Fruit fly (Drosophila melanogaster) whole organism, embryonic: ENCODE measurements around the gene CG9616.

Experiments used
- C15 ChIP-seq: fragments of 200-800 bp; sonication (Bioruptor generic); IDR thresholded peaks from 3 replicates; pipeline ENCODE4 v1.3.6; 2022; ENCODE audit warnings: missing biosample characterization, missing genetic modification characterization
- CG12236 ChIP-seq: fragments of 200-800 bp; sonication (Bioruptor generic); optimal IDR thresholded peaks from 2 replicates; lab custom pipeline; 2016; ENCODE audit warnings: missing biosample characterization, missing genetic modification characterization
- CG12769 ChIP-seq: fragments of 200-800 bp; sonication (Bioruptor generic); optimal IDR thresholded peaks from 2 replicates; lab custom pipeline; 2019; ENCODE audit warnings: missing biosample characterization, mild to moderate bottlenecking, missing genetic modification characterization, moderate library complexity
- CG13775 ChIP-seq: fragments of 200-800 bp; sonication (Bioruptor generic); optimal IDR thresholded peaks from 3 replicates; lab custom pipeline; 2017; ENCODE audit warnings: missing biosample characterization, mild to moderate bottlenecking, missing genetic modification characterization
- CG14050 ChIP-seq: fragments of 200-800 bp; sonication (Bioruptor generic); IDR thresholded peaks from 3 replicates; pipeline ENCODE4 v1.3.6; 2022; ENCODE audit warnings: missing biosample characterization, missing genetic modification characterization
- CG14860 ChIP-seq: fragments of 200-800 bp; sonication (Bioruptor generic); IDR thresholded peaks from 3 replicates; pipeline ENCODE4 v1.3.6; 2022; ENCODE audit warnings: missing biosample characterization, missing genetic modification characterization; ENCODE audit not compliant: partially characterized antibody
- CG15073 ChIP-seq: fragments of 200-800 bp; sonication (Bioruptor generic); optimal IDR thresholded peaks from 2 replicates; lab custom pipeline; 2016; ENCODE audit warnings: missing biosample characterization, missing genetic modification characterization
- CG17359 ChIP-seq: fragments of 200-800 bp; sonication (Bioruptor generic); optimal IDR thresholded peaks from 3 replicates; lab custom pipeline; 2018; ENCODE audit warnings: missing biosample characterization, mild to moderate bottlenecking, missing genetic modification characterization, moderate library complexity
- CG17802 ChIP-seq: fragments of 200-800 bp; sonication (Bioruptor generic); optimal IDR thresholded peaks from 2 replicates; lab custom pipeline; 2018; ENCODE audit warnings: missing biosample characterization, mild to moderate bottlenecking, missing genetic modification characterization, moderate library complexity
- CG33213 ChIP-seq: fragments of 200-800 bp; sonication (Bioruptor generic); optimal IDR thresholded peaks from 3 replicates; lab custom pipeline; 2016; ENCODE audit warnings: missing biosample characterization, missing genetic modification characterization
- CG3847 ChIP-seq: fragments of 200-800 bp; sonication (Bioruptor generic); IDR thresholded peaks from 2 replicates; pipeline ENCODE4 v1.3.6; 2022; ENCODE audit warnings: missing biosample characterization, missing genetic modification characterization
- CG5180 ChIP-seq: fragments of 200-800 bp; sonication (Bioruptor generic); optimal IDR thresholded peaks from 3 replicates; lab custom pipeline; 2017; ENCODE audit warnings: missing biosample characterization, missing genetic modification characterization, mild to moderate bottlenecking, moderate library complexity, missing genetic modification reagents
- CG5953 ChIP-seq: fragments of 200-800 bp; sonication (Bioruptor generic); IDR thresholded peaks from 2 replicates; pipeline ENCODE4 v1.3.6; 2022; ENCODE audit warnings: missing biosample characterization, missing genetic modification characterization
- CG6175 ChIP-seq: fragments of 200-800 bp; sonication (Bioruptor generic); IDR thresholded peaks from 3 replicates; pipeline ENCODE4 v1.3.6; 2022; ENCODE audit warnings: missing biosample characterization, missing genetic modification characterization
- CG6683 ChIP-seq: fragments of 200-800 bp; sonication (Bioruptor generic); optimal IDR thresholded peaks from 2 replicates; lab custom pipeline; 2017; ENCODE audit warnings: missing biosample characterization, mild to moderate bottlenecking, missing genetic modification characterization, missing genetic modification reagents
- CG7786 ChIP-seq: fragments of 200-800 bp; sonication (Bioruptor generic); optimal IDR thresholded peaks from 2 replicates; lab custom pipeline; 2016; ENCODE audit warnings: missing biosample characterization, missing genetic modification characterization
- CG7928 ChIP-seq: fragments of 200-800 bp; sonication (Bioruptor generic); optimal IDR thresholded peaks from 2 replicates; lab custom pipeline; 2017; ENCODE audit warnings: missing biosample characterization, mild to moderate bottlenecking, missing genetic modification characterization
- CG8924 ChIP-seq: fragments of 200-800 bp; optimal IDR thresholded peaks from 3 replicates; lab custom pipeline; 2019; ENCODE audit warnings: missing biosample characterization, mild to moderate bottlenecking, missing genetic modification characterization, moderate library complexity
- CG8944 ChIP-seq: fragments of 200-800 bp; sonication (Bioruptor generic); optimal IDR thresholded peaks from 3 replicates; lab custom pipeline; 2016; ENCODE audit warnings: missing biosample characterization, missing genetic modification characterization
- CG9817 ChIP-seq: fragments of 200-800 bp; sonication (Bioruptor generic); optimal IDR thresholded peaks from 2 replicates; lab custom pipeline; 2018; ENCODE audit warnings: missing biosample characterization, mild to moderate bottlenecking, missing genetic modification characterization, moderate library complexity
- CkIIα-i1 ChIP-seq: fragments of 200-800 bp; sonication (Bioruptor generic); IDR thresholded peaks from 2 replicates; pipeline ENCODE4 v1.3.6; 2022; ENCODE audit warnings: missing biosample characterization, missing genetic modification characterization
- CoRest ChIP-seq: fragments of 200-800 bp; sonication (Bioruptor generic); optimal IDR thresholded peaks from 3 replicates; lab custom pipeline; 2018; ENCODE audit warnings: missing biosample characterization, mild to moderate bottlenecking, missing genetic modification characterization, moderate library complexity
- D19A ChIP-seq: fragments of 200-800 bp; optimal IDR thresholded peaks from 3 replicates; lab custom pipeline; 2019; ENCODE audit warnings: missing biosample characterization, mild to moderate bottlenecking, missing genetic modification characterization, moderate library complexity
- Doc3 ChIP-seq: fragments of 200-800 bp; sonication (Bioruptor generic); IDR thresholded peaks from 3 replicates; pipeline ENCODE4 v1.3.6; 2022; ENCODE audit warnings: missing biosample characterization, missing genetic modification characterization; ENCODE audit not compliant: partially characterized antibody
- Dref ChIP-seq: fragments of 200-800 bp; sonication (Bioruptor generic); IDR thresholded peaks from 2 replicates; pipeline ENCODE4 v1.3.6; 2022; ENCODE audit warnings: missing biosample characterization, missing genetic modification characterization
- Drgx ChIP-seq: fragments of 200-800 bp; sonication (Bioruptor generic); IDR thresholded peaks from 2 replicates; pipeline ENCODE4 v1.3.6; 2022; ENCODE audit warnings: missing biosample characterization, missing genetic modification characterization
- MTF-1 ChIP-seq: fragments of 200-800 bp; sonication (Bioruptor generic); optimal IDR thresholded peaks from 2 replicates; lab custom pipeline; 2018; ENCODE audit warnings: missing biosample characterization, mild to moderate bottlenecking, missing genetic modification characterization, borderline replicate concordance
- Sry-δ ChIP-seq: fragments of 200-800 bp; sonication (Bioruptor generic); optimal IDR thresholded peaks from 2 replicates; lab custom pipeline; 2016; ENCODE audit warnings: missing biosample characterization, missing genetic modification characterization
- Ssrp ChIP-seq: fragments of 200-800 bp; sonication (Bioruptor generic); optimal IDR thresholded peaks from 2 replicates; lab custom pipeline; 2018; ENCODE audit warnings: missing biosample characterization, mild to moderate bottlenecking, missing genetic modification characterization, moderate library complexity
- ac ChIP-seq: fragments of 200-800 bp; sonication (Bioruptor generic); optimal IDR thresholded peaks from 3 replicates; lab custom pipeline; 2017; ENCODE audit warnings: missing biosample characterization, mild to moderate bottlenecking, missing genetic modification characterization
- az2 ChIP-seq: fragments of 200-800 bp; sonication (Bioruptor generic); optimal IDR thresholded peaks from 3 replicates; lab custom pipeline; 2016; ENCODE audit warnings: missing biosample characterization, missing genetic modification characterization
- bsh ChIP-seq, 2 experiments: fragments of 200-800 bp; sonication (Bioruptor generic); optimal IDR thresholded peaks; 2 replicates each; lab custom pipeline; 2017 to 2018; ENCODE audit warnings: mild to moderate bottlenecking in 2 of 2, missing biosample characterization in 2 of 2, missing genetic modification characterization in 2 of 2, moderate library complexity in 1 of 2
- cato ChIP-seq: fragments of 200-800 bp; sonication (Bioruptor generic); optimal IDR thresholded peaks from 2 replicates; lab custom pipeline; 2016; ENCODE audit warnings: missing biosample characterization, missing genetic modification characterization, borderline replicate concordance
- chinmo ChIP-seq: fragments of 200-800 bp; sonication (Bioruptor generic); IDR thresholded peaks from 4 replicates; pipeline ENCODE4 v1.3.6; 2022; ENCODE audit warnings: missing biosample characterization, missing genetic modification characterization; ENCODE audit not compliant: partially characterized antibody
- dysf ChIP-seq: fragments of 200-800 bp; sonication (Bioruptor generic); IDR thresholded peaks from 3 replicates; pipeline ENCODE4 v1.3.6; 2022; ENCODE audit warnings: missing biosample characterization, missing genetic modification characterization
- exex ChIP-seq: fragments of 200-800 bp; sonication (Bioruptor generic); optimal IDR thresholded peaks from 4 replicates; lab custom pipeline; 2018; ENCODE audit warnings: missing biosample characterization, mild to moderate bottlenecking, missing genetic modification characterization, moderate library complexity
- gsb-n ChIP-seq: fragments of 200-800 bp; sonication (Bioruptor generic); optimal IDR thresholded peaks from 3 replicates; lab custom pipeline; 2018; ENCODE audit warnings: missing biosample characterization, mild to moderate bottlenecking, missing genetic modification characterization
- ind ChIP-seq: fragments of 200-800 bp; sonication (Bioruptor generic); optimal IDR thresholded peaks from 3 replicates; lab custom pipeline; 2016; ENCODE audit warnings: missing biosample characterization, missing genetic modification characterization
- jing ChIP-seq: fragments of 200-800 bp; sonication (Bioruptor generic); optimal IDR thresholded peaks from 2 replicates; lab custom pipeline; 2018; ENCODE audit warnings: missing biosample characterization, mild to moderate bottlenecking, missing genetic modification characterization
- kay ChIP-seq: fragments of 200-800 bp; sonication (Bioruptor generic); optimal IDR thresholded peaks from 2 replicates; lab custom pipeline; 2016; ENCODE audit warnings: missing biosample characterization, missing genetic modification characterization
- kni ChIP-seq: fragments of 200-800 bp; sonication (Bioruptor generic); optimal IDR thresholded peaks from 3 replicates; lab custom pipeline; 2017; ENCODE audit warnings: mild to moderate bottlenecking, missing biosample characterization, missing genetic modification reagents, missing genetic modification characterization
- maf-S ChIP-seq: fragments of 200-800 bp; sonication (Bioruptor generic); optimal IDR thresholded peaks from 2 replicates; lab custom pipeline; 2016; ENCODE audit warnings: missing biosample characterization, missing genetic modification characterization
- nom ChIP-seq: fragments of 200-800 bp; sonication (Bioruptor generic); optimal IDR thresholded peaks from 2 replicates; lab custom pipeline; 2017; ENCODE audit warnings: missing biosample characterization, missing genetic modification characterization, mild to moderate bottlenecking, moderate library complexity, missing genetic modification reagents
- salm ChIP-seq: fragments of 200-800 bp; sonication (Bioruptor generic); optimal IDR thresholded peaks from 2 replicates; lab custom pipeline; 2018; ENCODE audit warnings: missing biosample characterization, mild to moderate bottlenecking, missing genetic modification characterization
- sd ChIP-seq: fragments of 200-800 bp; sonication (Bioruptor generic); optimal IDR thresholded peaks from 3 replicates; lab custom pipeline; 2018; ENCODE audit warnings: missing biosample characterization, mild to moderate bottlenecking, missing genetic modification characterization, moderate library complexity
- sob ChIP-seq: fragments of 200-800 bp; sonication (Bioruptor generic); IDR thresholded peaks from 2 replicates; pipeline ENCODE4 v1.3.6; 2022; ENCODE audit warnings: missing biosample characterization, missing genetic modification characterization
- trh ChIP-seq: fragments of 200-800 bp; sonication (Bioruptor generic); optimal IDR thresholded peaks from 2 replicates; lab custom pipeline; 2016; ENCODE audit warnings: missing biosample characterization, missing genetic modification characterization
- ttk ChIP-seq: fragments of 200-800 bp; sonication (Bioruptor generic); IDR thresholded peaks from 2 replicates; pipeline ENCODE4 v2.1.2; 2022; ENCODE audit warnings: missing biosample characterization, missing genetic modification characterization
- unc-4 ChIP-seq: fragments of 200-800 bp; sonication (Bioruptor generic); IDR thresholded peaks from 2 replicates; pipeline ENCODE4 v1.3.6; 2022; ENCODE audit warnings: missing biosample characterization, missing genetic modification characterization; ENCODE audit not compliant: partially characterized antibody

CG9616 gene

DNA sequence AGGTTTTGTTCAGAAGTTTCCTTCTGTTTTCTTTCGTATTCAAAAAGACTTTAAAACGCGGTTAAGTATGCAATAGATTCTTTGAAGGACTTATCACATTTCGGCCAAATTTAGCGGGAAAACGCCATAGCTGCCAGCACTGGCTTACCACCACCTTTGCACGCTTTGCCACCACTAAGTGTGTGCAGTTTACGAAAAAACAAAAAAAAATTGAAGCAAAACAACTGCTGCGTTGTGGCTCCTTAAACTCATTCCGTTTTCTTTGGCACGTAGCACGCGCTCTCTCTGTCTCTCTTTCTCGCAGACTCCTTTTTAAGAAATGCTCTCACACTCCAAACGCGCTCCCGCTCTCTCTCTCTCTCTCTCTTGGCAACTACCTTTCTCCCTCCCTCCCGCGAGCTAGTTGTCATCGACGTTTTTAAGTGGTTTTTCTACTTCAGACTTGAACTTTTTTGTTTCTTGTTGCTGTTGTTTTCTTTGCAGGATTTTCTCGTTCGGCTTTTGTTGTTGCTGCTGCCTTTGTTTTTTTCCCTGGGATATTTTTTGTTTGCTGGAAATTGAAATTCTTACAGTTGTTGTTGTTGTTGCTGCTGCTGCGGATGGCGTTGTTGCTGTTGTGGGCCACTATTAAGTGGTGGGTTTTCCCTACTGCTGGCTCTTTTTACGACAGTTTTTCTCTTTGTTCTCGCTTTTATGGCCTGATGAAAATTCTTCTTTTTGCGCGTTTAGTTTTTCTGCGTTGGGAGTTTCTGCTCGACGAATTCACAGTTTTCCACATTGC, 33.4 kb upstream of the CG9616 start (continued):
- TF ChIP-seq CkIIα-i1 (GFP tag; lab: Robert Waterston, UW) (no peak), Dref (GFP tag; lab: Robert Waterston, UW) (no peak), ac (no peak), CG7928 (no peak), kay (GFP tag; lab: Kevin White, UChicago) (no peak), CG9817 (tag; lab: Kevin White, UChicago) (no peak), nom (GFP tag; lab: Kevin White, UChicago) (peak; percentile 95), dysf (GFP tag; lab: Robert Waterston, UW) (no peak), sd (tag; lab: Kevin White, UChicago) (peak; percentile 35), salm (tag; lab: Kevin White, UChicago) (no peak), Drgx (GFP tag; lab: Robert Waterston, UW) (0 out of 2 replicates have a peak, but pooled peaks have one; percentile 56), CG5180 (GFP tag; lab: Kevin White, UChicago) (no peak), chinmo (GFP tag; lab: Robert Waterston, UW) (0 out of 4 replicates have a peak, but pooled peaks have one; percentile 59), CG13775 (GFP tag; lab: Kevin White, UChicago) (no peak), CG6683 (no peak), MTF-1 (GFP tag; lab: Kevin White, UChicago) (no peak), CG7786 (GFP tag; lab: Kevin White, UChicago) (no peak), ind (GFP tag; lab: Kevin White, UChicago) (no peak), Doc3 (GFP tag; lab: Robert Waterston, UW) (no peak), CoRest (tag; lab: Kevin White, UChicago) (no peak), bsh (GFP tag; optimal IDR thresholded peaks at IDR 0.05; lab: Kevin White, UChicago) (peak in 1 of 2 experiments; percentile 70), CG12236 (GFP tag; lab: Kevin White, UChicago) (no peak), exex (tag; lab: Kevin White, UChicago) (no peak), CG15073 (no peak), CG12769 (tag; lab: Kevin White, UChicago) (no peak), CG3847 (GFP tag; lab: Robert Waterston, UW) (no peak), maf-S (GFP tag; lab: Kevin White, UChicago) (no peak), CG6175 (GFP tag; lab: Robert Waterston, UW) (no peak), unc-4 (GFP tag; lab: Robert Waterston, UW) (no peak), Ssrp (tag; lab: Kevin White, UChicago) (peak; percentile 8), CG8944 (GFP tag; lab: Kevin White, UChicago) (no peak), CG8924 (tag; lab: Kevin White, UChicago) (no peak), CG5953 (GFP tag; lab: Robert Waterston, UW) (no peak), C15 (GFP tag; lab: Robert Waterston, UW) (no peak), trh (GFP tag; lab: Kevin White, UChicago) (no peak), jing (GFP tag; lab: Kevin White, UChicago) (no peak), CG17359 (tag; lab: Kevin White, UChicago) (no peak), CG17802 (tag; lab: Kevin White, UChicago) (no peak), ttk (no peak), kni (GFP tag; lab: Kevin White, UChicago) (peak; percentile 57), sob (GFP tag; lab: Robert Waterston, UW) (0 out of 2 replicates have a peak, but pooled peaks have one; percentile 43), Sry-δ (GFP tag; lab: Kevin White, UChicago) (peak; percentile 35), az2 (GFP tag; lab: Kevin White, UChicago) (no peak), gsb-n (tag; lab: Kevin White, UChicago) (no peak), cato (no peak), CG14860 (GFP tag; lab: Robert Waterston, UW) (no peak), CG33213 (no peak), D19A (tag; lab: Kevin White, UChicago) (no peak), CG14050 (no peak)
